Worm (Caenorhabditis elegans) whole organism, late embryonic: ENCODE data around the gene T25B9.11.

ENCODE experiments used
- F13H6.1 ChIP-seq: sonication (generic microtip); optimal IDR thresholded peaks from 2 replicates; lab custom pipeline; 2016; ENCODE audit warnings: missing genetic modification characterization, missing compliant biosample characterization
- ama-1 ChIP-seq: fragments of 150-350 bp; optimal IDR thresholded peaks from 2 replicates; lab custom pipeline; 2014
- fkh-10 ChIP-seq: fragments of 150-350 bp; optimal IDR thresholded peaks from 2 replicates; lab custom pipeline; 2014; ENCODE audit warnings: missing biosample characterization, missing genetic modification reagents, missing genetic modification characterization
- fkh-6 ChIP-seq: sonication (generic microtip); optimal IDR thresholded peaks from 2 replicates; lab custom pipeline; 2016; ENCODE audit warnings: missing genetic modification characterization, missing compliant biosample characterization
- npax-4 ChIP-seq: sonication (generic microtip); optimal IDR thresholded peaks from 2 replicates; lab custom pipeline; 2016; ENCODE audit warnings: missing genetic modification characterization, missing compliant biosample characterization
- rnt-1 ChIP-seq: sonication (generic microtip); optimal IDR thresholded peaks from 2 replicates; lab custom pipeline; 2016; ENCODE audit warnings: missing genetic modification characterization, missing compliant biosample characterization

DNA sequence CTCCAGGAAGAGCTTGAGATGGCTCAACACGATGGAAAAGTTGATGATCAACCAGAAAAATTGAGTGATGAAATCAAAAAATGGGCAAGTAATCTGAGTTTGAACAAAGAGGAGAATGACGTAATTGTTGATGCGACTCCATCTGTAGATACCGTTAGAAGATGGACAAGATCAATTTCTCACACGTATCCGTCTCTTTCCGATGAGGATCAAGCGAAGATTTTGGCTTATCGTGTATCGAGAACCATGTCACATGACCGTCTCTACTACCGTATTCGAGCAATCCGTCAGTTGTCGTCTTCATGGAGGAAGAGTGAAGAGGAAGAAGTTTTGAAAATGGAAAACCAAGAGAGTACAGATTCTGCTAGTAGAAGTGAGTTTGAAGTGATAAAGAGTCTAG, 46.2 kb upstream of the T25B9.11 start:
- TF ChIP-seq ama-1 (lab: Kevin White, UChicago) (no peak), fkh-6 (tag; lab: Kevin White, UChicago) (no peak), npax-4 (tag; lab: Kevin White, UChicago) (no peak), fkh-10 (GFP tag; lab: Kevin White, UChicago) (no peak), rnt-1 (tag; lab: Kevin White, UChicago) (no peak), F13H6.1 (tag; lab: Kevin White, UChicago) (no peak)
